Worm (Caenorhabditis elegans) whole organism, L4/young adult: ENCODE measurements around the gene cyp-33B1.

Experiments
- W03F9.2 ChIP-seq: fragments of 150-350 bp; optimal IDR thresholded peaks from 2 replicates; lab custom pipeline; 2014; ENCODE audit warnings: missing biosample characterization, missing genetic modification characterization
- him-1 ChIP-seq: sonication (generic microtip); optimal IDR thresholded peaks from 2 replicates; lab custom pipeline; 2016; ENCODE audit warnings: missing genotype, missing genetic modification reagents, missing genetic modification characterization, missing compliant biosample characterization

DNA sequence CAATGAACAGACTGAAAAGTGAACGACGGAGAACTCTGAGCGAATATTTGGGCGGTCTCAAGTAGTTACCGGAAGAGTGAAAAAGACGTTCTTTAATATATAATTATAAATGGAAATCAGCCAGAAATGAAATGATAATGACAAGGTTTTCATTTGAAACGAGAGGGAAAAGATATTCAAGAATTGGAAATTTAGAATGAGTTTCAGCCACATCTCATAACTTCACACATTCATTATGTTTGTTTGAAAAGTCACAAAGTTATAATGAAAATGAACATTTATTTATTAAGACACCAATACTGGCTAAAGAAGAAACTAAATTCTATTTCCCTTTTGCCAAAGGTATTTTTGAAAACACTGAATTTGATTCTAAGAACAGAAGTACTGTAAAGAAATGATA is 10.0 kb downstream of the cyp-33B1 start, which contains the start of gene C25E10.7:
- no peak for TF ChIP-seq W03F9.2 (tag; lab: Kevin White, UChicago)
- TF ChIP-seq him-1 (tag; lab: Kevin White, UChicago) = no peak
